Fruit fly (Drosophila melanogaster): ENCODE results near the gene hook.

hook gene

dm6 chr2L:19021278-19022220 is 11.7 kb downstream of the hook start:
- peak; percentile 74 for TF ChIP-seq CG7045 (GFP tag; optimal IDR thresholded peaks at IDR 0.05)
- TF ChIP-seq CG5204 (GFP tag; optimal IDR thresholded peaks at IDR 0.05), result peak; percentile 49
- no peak for TF ChIP-seq Crg-1 (GFP tag; optimal IDR thresholded peaks at IDR 0.05)
- peak; percentile 71 for TF ChIP-seq CG11617 (GFP tag; optimal IDR thresholded peaks at IDR 0.05)
- TF ChIP-seq cnc (optimal IDR thresholded peaks at IDR 0.05), result no peak
- peak; percentile 54 for TF ChIP-seq kay (GFP tag; ENCODE audit: borderline replicate concordance)
- TF ChIP-seq CG33017 (tag; optimal IDR thresholded peaks at IDR 0.05), result peak; percentile 80
- peak; percentile 64 for TF ChIP-seq Clk (GFP tag; optimal IDR thresholded peaks at IDR 0.05)
- TF ChIP-seq Mnt (GFP tag; optimal IDR thresholded peaks at IDR 0.05), result peak; percentile 0
- TF ChIP-seq CG12768 (GFP tag; optimal IDR thresholded peaks at IDR 0.05), result peak; percentile 45
- TF ChIP-seq pad (GFP tag; optimal IDR thresholded peaks at IDR 0.05), result peak; percentile 40
- peak; percentile 72 for TF ChIP-seq CG7101 (tag; optimal IDR thresholded peaks at IDR 0.05)
- TF ChIP-seq tj (GFP tag; optimal IDR thresholded peaks at IDR 0.05), result peak; percentile 1
- TF ChIP-seq ovo (GFP tag; optimal IDR thresholded peaks at IDR 0.05), result no peak
- peak; percentile 9 for TF ChIP-seq CG14711 (tag; optimal IDR thresholded peaks at IDR 0.05)
- no peak for TF ChIP-seq CG1620 (GFP tag; optimal IDR thresholded peaks at IDR 0.05)

- TF ChIP-seq cic (GFP tag; optimal IDR thresholded peaks at IDR 0.05) (no peak), Crg-1 (GFP tag; optimal IDR thresholded peaks at IDR 0.05) (no peak), Clk (GFP tag; optimal IDR thresholded peaks at IDR 0.05) (no peak)
Measured at dm6 chr2L:19019640-19020039, 13.7 kb downstream of the hook start.

dm6 chr2L:19019160-19019592 is 14.1 kb downstream of the hook start:
- TF ChIP-seq CG33017 (tag; optimal IDR thresholded peaks at IDR 0.05) (no peak), CG5204 (GFP tag; optimal IDR thresholded peaks at IDR 0.05) (peak; percentile 53)

dm6 chr2L:19018266-19018665 is 15.0 kb downstream of the hook start:
- TF ChIP-seq cic (GFP tag; optimal IDR thresholded peaks at IDR 0.05) (no peak), CG33017 (tag; optimal IDR thresholded peaks at IDR 0.05) (no peak), CG5204 (GFP tag; optimal IDR thresholded peaks at IDR 0.05) (no peak), CG1620 (GFP tag; optimal IDR thresholded peaks at IDR 0.05) (no peak), CG7045 (GFP tag; optimal IDR thresholded peaks at IDR 0.05) (no peak), Clk (GFP tag; optimal IDR thresholded peaks at IDR 0.05) (no peak), CG12768 (GFP tag; optimal IDR thresholded peaks at IDR 0.05) (no peak), CG7101 (tag; optimal IDR thresholded peaks at IDR 0.05) (no peak), CG14711 (tag; optimal IDR thresholded peaks at IDR 0.05) (no peak), ovo (GFP tag; optimal IDR thresholded peaks at IDR 0.05) (no peak), Mnt (GFP tag; optimal IDR thresholded peaks at IDR 0.05) (no peak), Crg-1 (GFP tag; optimal IDR thresholded peaks at IDR 0.05) (no peak)

dm6 chr2L:19017060-19017459 is 16.2 kb downstream of the hook start:
- TF ChIP-seq Hr96 (GFP tag; optimal IDR thresholded peaks at IDR 0.05) (no peak), CG5204 (GFP tag; optimal IDR thresholded peaks at IDR 0.05) (no peak), toe (GFP tag; optimal IDR thresholded peaks at IDR 0.05) (no peak), Clk (GFP tag; optimal IDR thresholded peaks at IDR 0.05) (no peak), CG11617 (GFP tag; optimal IDR thresholded peaks at IDR 0.05) (no peak), cnc (optimal IDR thresholded peaks at IDR 0.05) (no peak)

dm6 chr2L:19015628-19016027 is 17.7 kb downstream of the hook start:
- TF ChIP-seq cic (GFP tag; optimal IDR thresholded peaks at IDR 0.05) (no peak), Mnt (GFP tag; optimal IDR thresholded peaks at IDR 0.05) (no peak), tj (GFP tag; optimal IDR thresholded peaks at IDR 0.05) (no peak), CG7045 (GFP tag; optimal IDR thresholded peaks at IDR 0.05) (no peak), CG1620 (GFP tag; optimal IDR thresholded peaks at IDR 0.05) (no peak), kay (GFP tag; ENCODE audit: borderline replicate concordance) (no peak), Clk (GFP tag; optimal IDR thresholded peaks at IDR 0.05) (no peak), cnc (optimal IDR thresholded peaks at IDR 0.05) (no peak), CG33017 (tag; optimal IDR thresholded peaks at IDR 0.05) (no peak), CG7101 (tag; optimal IDR thresholded peaks at IDR 0.05) (no peak), CG5204 (GFP tag; optimal IDR thresholded peaks at IDR 0.05) (no peak)

- TF ChIP-seq CG1620 (GFP tag; optimal IDR thresholded peaks at IDR 0.05) (no peak), CG5204 (GFP tag; optimal IDR thresholded peaks at IDR 0.05) (no peak), toe (GFP tag; optimal IDR thresholded peaks at IDR 0.05) (no peak), CG7101 (tag; optimal IDR thresholded peaks at IDR 0.05) (no peak), kay (GFP tag; ENCODE audit: borderline replicate concordance) (no peak), CG12768 (GFP tag; optimal IDR thresholded peaks at IDR 0.05) (no peak), pad (GFP tag; optimal IDR thresholded peaks at IDR 0.05) (no peak), Clk (GFP tag; optimal IDR thresholded peaks at IDR 0.05) (no peak), ovo (GFP tag; optimal IDR thresholded peaks at IDR 0.05) (no peak), cic (GFP tag; optimal IDR thresholded peaks at IDR 0.05) (no peak), CG14711 (tag; optimal IDR thresholded peaks at IDR 0.05) (no peak), bab1 (GFP tag; optimal IDR thresholded peaks at IDR 0.05) (no peak), Crg-1 (GFP tag; optimal IDR thresholded peaks at IDR 0.05) (no peak), Hr96 (GFP tag; optimal IDR thresholded peaks at IDR 0.05) (no peak), CG33017 (tag; optimal IDR thresholded peaks at IDR 0.05) (no peak), tj (GFP tag; optimal IDR thresholded peaks at IDR 0.05) (no peak), CG11617 (GFP tag; optimal IDR thresholded peaks at IDR 0.05) (no peak)
Measured at dm6 chr2L:19014881-19015366, 18.4 kb downstream of the hook start.
